Fruit fly (Drosophila melanogaster) whole organism, embryonic: Measurements from ENCODE around the gene CG12057.
A peak's percentile ranks its signal among the peaks of the same experiment; 100 is the strongest.

Source experiments
- Atf6 ChIP-seq: fragments of 200-800 bp; sonication (Bioruptor generic); IDR thresholded peaks from 2 replicates; pipeline ENCODE4 v1.3.6; 2022; ENCODE audit warnings: missing biosample characterization, missing genetic modification characterization
- B-H2 ChIP-seq: fragments of 200-800 bp; sonication (Bioruptor generic); optimal IDR thresholded peaks from 2 replicates; lab custom pipeline; 2018; ENCODE audit warnings: missing biosample characterization, mild to moderate bottlenecking, missing genetic modification characterization
- Bdp1 ChIP-seq: fragments of 200-800 bp; sonication (Bioruptor generic); optimal IDR thresholded peaks from 3 replicates; lab custom pipeline; 2016; ENCODE audit warnings: missing biosample characterization, missing genetic modification characterization
- C15 ChIP-seq: fragments of 200-800 bp; sonication (Bioruptor generic); IDR thresholded peaks from 3 replicates; pipeline ENCODE4 v1.3.6; 2022; ENCODE audit warnings: missing biosample characterization, missing genetic modification characterization
- CG10209 ChIP-seq: fragments of 200-800 bp; sonication (Bioruptor generic); optimal IDR thresholded peaks from 3 replicates; lab custom pipeline; 2017; ENCODE audit warnings: missing biosample characterization, mild to moderate bottlenecking, missing genetic modification characterization, missing genetic modification reagents
- CG10543 ChIP-seq: fragments of 200-800 bp; sonication (Bioruptor generic); optimal IDR thresholded peaks from 3 replicates; lab custom pipeline; 2017; ENCODE audit warnings: missing biosample characterization, mild to moderate bottlenecking, missing genetic modification characterization, moderate library complexity
- CG13296 ChIP-seq: fragments of 200-800 bp; sonication (Bioruptor generic); optimal IDR thresholded peaks from 3 replicates; lab custom pipeline; 2018; ENCODE audit warnings: missing biosample characterization, mild to moderate bottlenecking, missing genetic modification characterization
- CG15601 ChIP-seq: fragments of 200-800 bp; sonication (Bioruptor generic); optimal IDR thresholded peaks from 3 replicates; lab custom pipeline; 2019; ENCODE audit warnings: missing biosample characterization, mild to moderate bottlenecking, missing genetic modification characterization, moderate library complexity
- CG1603 ChIP-seq: fragments of 200-800 bp; sonication (Bioruptor generic); optimal IDR thresholded peaks from 2 replicates; lab custom pipeline; 2019; ENCODE audit warnings: missing biosample characterization, mild to moderate bottlenecking, missing genetic modification characterization, moderate library complexity
- CG18599 ChIP-seq: fragments of 200-800 bp; sonication (Bioruptor generic); optimal IDR thresholded peaks from 3 replicates; lab custom pipeline; 2017; ENCODE audit warnings: missing biosample characterization, missing genetic modification characterization, mild to moderate bottlenecking, moderate library complexity, missing genetic modification reagents
- CG2712 ChIP-seq: fragments of 200-800 bp; optimal IDR thresholded peaks from 3 replicates; lab custom pipeline; 2019; ENCODE audit warnings: missing biosample characterization, mild to moderate bottlenecking, missing genetic modification characterization, moderate library complexity
- CG3281 ChIP-seq: fragments of 200-800 bp; sonication (Bioruptor generic); optimal IDR thresholded peaks from 3 replicates; lab custom pipeline; 2017; ENCODE audit warnings: missing biosample characterization, mild to moderate bottlenecking, missing genetic modification characterization
- CG34224 ChIP-seq: fragments of 200-800 bp; sonication (Bioruptor generic); IDR thresholded peaks from 3 replicates; pipeline ENCODE4 v1.3.6; 2022; ENCODE audit warnings: missing biosample characterization, missing genetic modification characterization; ENCODE audit not compliant: partially characterized antibody
- CG4404 ChIP-seq: fragments of 200-800 bp; sonication (Bioruptor generic); IDR thresholded peaks from 2 replicates; pipeline ENCODE4 v1.3.6; 2022; ENCODE audit warnings: missing biosample characterization, missing genetic modification characterization
- CG4424 ChIP-seq: fragments of 200-800 bp; sonication (Bioruptor generic); optimal IDR thresholded peaks from 3 replicates; lab custom pipeline; 2016; ENCODE audit warnings: missing biosample characterization, missing genetic modification characterization
- CG7839 ChIP-seq: fragments of 200-800 bp; sonication (Bioruptor generic); optimal IDR thresholded peaks from 3 replicates; lab custom pipeline; 2018; ENCODE audit warnings: missing biosample characterization, mild to moderate bottlenecking, missing genetic modification characterization, moderate library complexity
- CG7987 ChIP-seq: fragments of 200-800 bp; sonication (Bioruptor generic); optimal IDR thresholded peaks from 2 replicates; lab custom pipeline; 2018; ENCODE audit warnings: missing biosample characterization, mild to moderate bottlenecking, missing genetic modification characterization, moderate library complexity
- CG8388 ChIP-seq: fragments of 200-800 bp; sonication (Bioruptor generic); optimal IDR thresholded peaks from 2 replicates; lab custom pipeline; 2019; ENCODE audit warnings: missing biosample characterization, mild to moderate bottlenecking, missing genetic modification characterization, moderate library complexity
- CG8944 ChIP-seq: fragments of 200-800 bp; sonication (Bioruptor generic); optimal IDR thresholded peaks from 3 replicates; lab custom pipeline; 2016; ENCODE audit warnings: missing biosample characterization, missing genetic modification characterization
- CG9932 ChIP-seq: fragments of 200-800 bp; sonication (Bioruptor generic); IDR thresholded peaks from 2 replicates; pipeline ENCODE4 v1.3.6; 2022; ENCODE audit warnings: missing biosample characterization, missing genetic modification characterization
- CoRest ChIP-seq: fragments of 200-800 bp; sonication (Bioruptor generic); optimal IDR thresholded peaks from 3 replicates; lab custom pipeline; 2018; ENCODE audit warnings: missing biosample characterization, mild to moderate bottlenecking, missing genetic modification characterization, moderate library complexity
- Doc2 ChIP-seq: fragments of 200-800 bp; sonication (Bioruptor generic); IDR thresholded peaks from 2 replicates; pipeline ENCODE4 v1.3.6; 2022; ENCODE audit warnings: missing biosample characterization, missing genetic modification characterization
- Drgx ChIP-seq: fragments of 200-800 bp; sonication (Bioruptor generic); IDR thresholded peaks from 2 replicates; pipeline ENCODE4 v1.3.6; 2022; ENCODE audit warnings: missing biosample characterization, missing genetic modification characterization
- H15 ChIP-seq: fragments of 200-800 bp; sonication (Bioruptor generic); IDR thresholded peaks from 3 replicates; pipeline ENCODE4 v1.3.6; 2022; ENCODE audit warnings: missing biosample characterization, missing genetic modification characterization
- MESR4 ChIP-seq: fragments of 200-800 bp; sonication (Bioruptor generic); optimal IDR thresholded peaks from 2 replicates; lab custom pipeline; 2018; ENCODE audit warnings: missing biosample characterization, mild to moderate bottlenecking, missing genetic modification characterization, moderate library complexity
- Med ChIP-seq: fragments of 200-800 bp; sonication (Bioruptor generic); peaks from one replicate; lab custom pipeline; 2016; ENCODE audit warnings: missing biosample characterization, missing genetic modification characterization, mild to moderate bottlenecking, inconsistent platforms, moderate library complexity
- Sry-δ ChIP-seq: fragments of 200-800 bp; sonication (Bioruptor generic); optimal IDR thresholded peaks from 2 replicates; lab custom pipeline; 2016; ENCODE audit warnings: missing biosample characterization, missing genetic modification characterization
- TFAM ChIP-seq: fragments of 200-800 bp; sonication (Bioruptor generic); optimal IDR thresholded peaks from 2 replicates; lab custom pipeline; 2017; ENCODE audit warnings: missing biosample characterization, missing genetic modification characterization, inconsistent platforms
- ab ChIP-seq: fragments of 200-800 bp; sonication (Bioruptor generic); optimal IDR thresholded peaks from 2 replicates; lab custom pipeline; 2016; ENCODE audit warnings: missing biosample characterization, missing genetic modification characterization
- abd-A ChIP-seq: fragments of 200-800 bp; sonication (Bioruptor generic); optimal IDR thresholded peaks from 3 replicates; lab custom pipeline; 2019; ENCODE audit warnings: missing biosample characterization, mild to moderate bottlenecking, missing genetic modification characterization, moderate library complexity
- ac ChIP-seq: fragments of 200-800 bp; sonication (Bioruptor generic); optimal IDR thresholded peaks from 3 replicates; lab custom pipeline; 2017; ENCODE audit warnings: missing biosample characterization, mild to moderate bottlenecking, missing genetic modification characterization
- ash1 ChIP-seq: fragments of 200-800 bp; sonication (Bioruptor generic); optimal IDR thresholded peaks from 2 replicates; lab custom pipeline; 2018; ENCODE audit warnings: missing biosample characterization, mild to moderate bottlenecking, missing genetic modification characterization
- az2 ChIP-seq: fragments of 200-800 bp; sonication (Bioruptor generic); optimal IDR thresholded peaks from 3 replicates; lab custom pipeline; 2016; ENCODE audit warnings: missing biosample characterization, missing genetic modification characterization
- crp ChIP-seq, 2 experiments: fragments of 200-800 bp; sonication (Bioruptor generic); optimal IDR thresholded peaks; 2 replicates in 1 of 2; 3 replicates in 1 of 2; lab custom pipeline; 2017; ENCODE audit warnings: missing biosample characterization in 2 of 2, missing genetic modification characterization in 2 of 2, mild to moderate bottlenecking in 1 of 2, moderate library complexity in 1 of 2
- dm ChIP-seq: fragments of 200-800 bp; sonication (Bioruptor generic); optimal IDR thresholded peaks from 3 replicates; lab custom pipeline; 2016; ENCODE audit warnings: missing biosample characterization, missing genetic modification characterization
- ftz-f1 ChIP-seq: fragments of 200-800 bp; sonication (Bioruptor generic); optimal IDR thresholded peaks from 2 replicates; lab custom pipeline; 2016; ENCODE audit warnings: missing biosample characterization, missing genetic modification characterization
- fu2 ChIP-seq: fragments of 200-800 bp; sonication (Bioruptor generic); optimal IDR thresholded peaks from 2 replicates; lab custom pipeline; 2016; ENCODE audit warnings: missing biosample characterization, missing genetic modification characterization
- hb ChIP-seq: fragments of 200-800 bp; sonication (Bioruptor generic); IDR thresholded peaks from 3 replicates; pipeline ENCODE4 v1.3.6; 2022; ENCODE audit warnings: missing biosample characterization, missing genetic modification characterization; ENCODE audit not compliant: partially characterized antibody
- hkb ChIP-seq, 2 experiments: fragments of 200-800 bp in 1 of 2; fragments of >200 bp in 1 of 2; sonication (Bioruptor generic) in 1 of 2; IDR thresholded peaks in 1 of 2; optimal IDR thresholded peaks in 1 of 2; 2 replicates each; pipeline versions ENCODE4 v1.3.6 to Lab custom; 2017 to 2022; ENCODE audit warnings: missing biosample characterization in 1 of 2, missing genetic modification characterization in 1 of 2
- mirr ChIP-seq: fragments of 200-800 bp; sonication (Bioruptor generic); optimal IDR thresholded peaks from 3 replicates; lab custom pipeline; 2018; ENCODE audit warnings: missing biosample characterization, mild to moderate bottlenecking, missing genetic modification characterization
- pros ChIP-seq: fragments of 200-800 bp; sonication (Bioruptor generic); optimal IDR thresholded peaks from 3 replicates; lab custom pipeline; 2019; ENCODE audit warnings: missing biosample characterization, mild to moderate bottlenecking, missing genetic modification characterization, moderate library complexity
- row ChIP-seq: fragments of 200-800 bp; sonication (Bioruptor generic); IDR thresholded peaks from 3 replicates; pipeline ENCODE4 v1.3.6; 2022; ENCODE audit warnings: missing biosample characterization, missing genetic modification characterization
- sd ChIP-seq: fragments of 200-800 bp; sonication (Bioruptor generic); optimal IDR thresholded peaks from 3 replicates; lab custom pipeline; 2018; ENCODE audit warnings: missing biosample characterization, mild to moderate bottlenecking, missing genetic modification characterization, moderate library complexity
- seq ChIP-seq: fragments of 200-800 bp; sonication (Bioruptor generic); IDR thresholded peaks from 2 replicates; pipeline ENCODE4 v1.3.6; 2022; ENCODE audit warnings: missing biosample characterization, missing genetic modification characterization
- stc ChIP-seq: fragments of 200-800 bp; sonication (Bioruptor generic); IDR thresholded peaks from 2 replicates; pipeline ENCODE4 v1.3.6; 2022; ENCODE audit warnings: missing biosample characterization, missing genetic modification characterization
- tin ChIP-seq: fragments of 200-800 bp; sonication (Bioruptor generic); optimal IDR thresholded peaks from 3 replicates; lab custom pipeline; 2016; ENCODE audit warnings: missing biosample characterization, missing genetic modification characterization
- tio ChIP-seq: fragments of 200-800 bp; sonication (Bioruptor generic); optimal IDR thresholded peaks from 2 replicates; lab custom pipeline; 2017; ENCODE audit warnings: missing biosample characterization, missing genetic modification characterization, inconsistent platforms
- ttk ChIP-seq: fragments of 200-800 bp; sonication (Bioruptor generic); IDR thresholded peaks from 2 replicates; pipeline ENCODE4 v2.1.2; 2022; ENCODE audit warnings: missing biosample characterization, missing genetic modification characterization
- tup ChIP-seq: fragments of 200-800 bp; sonication (Bioruptor generic); optimal IDR thresholded peaks from 2 replicates; lab custom pipeline; 2016; ENCODE audit warnings: missing biosample characterization, mild to moderate bottlenecking, missing genetic modification characterization, moderate library complexity

CG12057 gene

DNA sequence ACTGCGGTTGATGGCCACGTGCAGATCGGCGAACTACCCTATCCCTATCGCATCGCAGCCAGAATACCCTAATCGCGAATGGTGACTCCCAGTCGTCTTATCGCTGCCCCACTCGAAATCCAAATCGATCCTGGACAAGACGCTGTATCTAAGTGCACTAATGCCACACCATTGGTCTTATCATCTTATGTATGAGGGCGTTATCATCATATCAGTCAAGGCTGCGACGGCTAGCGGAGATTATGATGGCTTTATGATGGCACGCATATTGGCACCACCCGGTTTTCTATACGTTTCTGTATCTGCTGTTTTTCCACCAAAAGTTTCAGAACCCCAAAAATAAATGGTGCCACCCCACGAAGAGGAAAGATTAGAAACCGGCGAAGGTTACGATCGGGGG lies 8.8 kb downstream of the CG12057 start (continued):
- TF ChIP-seq sd (tag; lab: Kevin White, UChicago) (peak; percentile 6), tio (GFP tag; lab: Kevin White, UChicago) (no peak), Atf6 (no peak), ftz-f1 (GFP tag; lab: Kevin White, UChicago) (peak; percentile 74)

- TF ChIP-seq crp (GFP tag; optimal IDR thresholded peaks at IDR 0.05; lab: Kevin White, UChicago): no peak
- TF ChIP-seq CG8388: no peak
- no peak for TF ChIP-seq fu2 (GFP tag; lab: Kevin White, UChicago)
- no peak for TF ChIP-seq Bdp1 (GFP tag; lab: Kevin White, UChicago)
- TF ChIP-seq ttk: no peak
- TF ChIP-seq CG13296: peak; percentile 13
- TF ChIP-seq CG1603 (tag; lab: Kevin White, UChicago): no peak
- TF ChIP-seq pros: no peak
- no peak for TF ChIP-seq row (GFP tag; lab: Robert Waterston, UW)
- no peak for TF ChIP-seq MESR4 (GFP tag; lab: Kevin White, UChicago)
- no peak for TF ChIP-seq CG9932 (GFP tag; lab: Robert Waterston, UW)
- no peak for TF ChIP-seq H15 (GFP tag; lab: Robert Waterston, UW)
- no peak for TF ChIP-seq ash1 (GFP tag; lab: Kevin White, UChicago)
- no peak for TF ChIP-seq CG4424
- peak; percentile 89 for TF ChIP-seq abd-A (tag; lab: Kevin White, UChicago)
- TF ChIP-seq hb: no peak
- TF ChIP-seq CG7987 (GFP tag; lab: Kevin White, UChicago): no peak
- TF ChIP-seq Doc2 (GFP tag; lab: Robert Waterston, UW): no peak
- no peak for TF ChIP-seq CG4404
- TF ChIP-seq hkb (optimal IDR thresholded peaks at IDR 0.05; lab: Kevin White, UChicago): no peak
- TF ChIP-seq hkb (GFP tag; IDR thresholded peaks at IDR 0.05; lab: Robert Waterston, UW): no peak
- no peak for TF ChIP-seq CG18599
- TF ChIP-seq CG3281 (GFP tag; lab: Kevin White, UChicago): peak; percentile 7
- TF ChIP-seq sd (tag; lab: Kevin White, UChicago): peak; percentile 55
- no peak for TF ChIP-seq az2 (GFP tag; lab: Kevin White, UChicago)
- no peak for TF ChIP-seq C15 (GFP tag; lab: Robert Waterston, UW)
- TF ChIP-seq CoRest (tag; lab: Kevin White, UChicago): no peak
- no peak for TF ChIP-seq stc (GFP tag; lab: Robert Waterston, UW)
- no peak for TF ChIP-seq CG7839 (tag; lab: Kevin White, UChicago)
- no peak for TF ChIP-seq dm (GFP tag; lab: Kevin White, UChicago)
- TF ChIP-seq CG34224 (GFP tag; lab: Robert Waterston, UW): no peak
- TF ChIP-seq CG8944 (GFP tag; lab: Kevin White, UChicago): no peak
- TF ChIP-seq CG15601 (tag; lab: Kevin White, UChicago): peak; percentile 65
- TF ChIP-seq CG10543 (GFP tag; lab: Kevin White, UChicago): peak; percentile 19
- no peak for TF ChIP-seq Drgx (GFP tag; lab: Robert Waterston, UW)
- no peak for TF ChIP-seq CG10209 (GFP tag; lab: Kevin White, UChicago)
- no peak for TF ChIP-seq B-H2 (GFP tag; lab: Kevin White, UChicago)
- peak; percentile 51 for TF ChIP-seq Med (GFP tag; lab: Kevin White, UChicago)
- TF ChIP-seq mirr (GFP tag; lab: Kevin White, UChicago): peak; percentile 96
- TF ChIP-seq seq (GFP tag; lab: Robert Waterston, UW): no peak
- no peak for TF ChIP-seq ac (GFP tag; lab: Kevin White, UChicago)
- TF ChIP-seq tin (GFP tag; lab: Kevin White, UChicago): no peak
- TF ChIP-seq CG2712: no peak
- no peak for TF ChIP-seq Sry-δ (GFP tag; lab: Kevin White, UChicago)
- no peak for TF ChIP-seq ab (GFP tag; lab: Kevin White, UChicago)
- TF ChIP-seq TFAM: no peak
- TF ChIP-seq tup (GFP tag; lab: Kevin White, UChicago): no peak
These were observed 9.6 kb downstream of the CG12057 start for dm6 chrX:9201080-9201479.
